Fruit fly (Drosophila melanogaster) whole organism: ENCODE results near the gene CG1983.

Experiments
- CG8478 ChIP-seq: fragments of >200 bp; optimal IDR thresholded peaks from 2 replicates; lab custom pipeline; 2018; ENCODE audit warnings: inconsistent platforms
- Dll ChIP-seq: fragments of >200 bp; optimal IDR thresholded peaks from 2 replicates; lab custom pipeline; 2017
- EcR ChIP-seq, 2 experiments: fragments of >200 bp; optimal IDR thresholded peaks; 2 replicates each; lab custom pipeline; 2017; ENCODE audit warnings: missing biosample characterization in 2 of 2, missing genetic modification characterization in 2 of 2, missing genetic modification reagents in 2 of 2
- pan ChIP-seq: fragments of >200 bp; optimal IDR thresholded peaks from 2 replicates; lab custom pipeline; 2017
- psq ChIP-seq: fragments of >200 bp; optimal IDR thresholded peaks from 2 replicates; lab custom pipeline; 2017
- usp ChIP-seq: fragments of >200 bp; optimal IDR thresholded peaks from 2 replicates; lab custom pipeline; 2017; ENCODE audit warnings: missing biosample characterization, missing genetic modification characterization, mixed read lengths

DNA sequence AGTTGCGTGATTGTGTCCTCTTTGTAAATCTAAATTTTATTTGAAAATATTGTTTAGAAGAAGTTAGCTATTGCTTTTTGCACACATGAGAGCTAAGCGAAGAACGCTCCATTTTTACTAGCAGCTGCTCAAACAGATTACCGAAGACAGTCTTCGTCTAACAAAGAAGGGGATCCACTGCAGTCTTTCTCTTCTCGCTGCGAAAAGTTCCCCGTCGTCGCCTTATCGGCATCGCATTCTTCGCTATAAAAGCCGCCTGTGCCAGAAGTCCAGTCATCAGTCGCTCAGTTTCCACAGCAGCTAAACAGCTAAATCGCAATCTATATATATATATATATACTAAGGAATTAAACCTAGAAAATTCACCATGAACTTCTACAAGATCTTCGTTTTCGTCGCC is 38.7 kb upstream of the CG1983 start, which contains the start of gene CecC:
- TF ChIP-seq usp (GFP tag; lab: Kevin White, UChicago) (no peak), CG8478 (lab: Kevin White, UChicago) (no peak), psq (no peak), EcR (GFP tag; optimal IDR thresholded peaks at IDR 0.05; lab: Kevin White, UChicago) (no peak), pan (no peak), Dll (lab: Kevin White, UChicago) (no peak)
